Worm (Caenorhabditis elegans): ENCODE measurements around the gene W07G4.2.

The W07G4.2 gene

ce11 chrV:12987061-12987460, 49.3 kb downstream of the W07G4.2 start, which contains the start of gene shw-3:
Gene shw-3, minus strand, starts transcription at chrV:12987161.
- TF ChIP-seq zag-1 (tag; optimal IDR thresholded peaks at IDR 0.05) (no peak), ztf-7 (tag; optimal IDR thresholded peaks at IDR 0.05) (no peak), mxl-3 (GFP tag; optimal IDR thresholded peaks at IDR 0.05) (no peak), nhr-6 (tag; optimal IDR thresholded peaks at IDR 0.05) (no peak), attf-4 (tag; optimal IDR thresholded peaks at IDR 0.05) (no peak), ces-1 (GFP tag; optimal IDR thresholded peaks at IDR 0.05) (no peak), sdz-12 (GFP tag; optimal IDR thresholded peaks at IDR 0.05) (no peak), ceh-44 (GFP tag; IDR thresholded peaks at IDR 0.05) (no peak), spr-3 (GFP tag; optimal IDR thresholded peaks at IDR 0.05) (no peak), zip-2 (tag; optimal IDR thresholded peaks at IDR 0.05) (no peak), nhr-102 (tag; optimal IDR thresholded peaks at IDR 0.05) (no peak), nhr-237 (tag; optimal IDR thresholded peaks at IDR 0.05) (no peak), madf-9 (GFP tag; conservative IDR thresholded peaks at IDR 0.05) (no peak), lin-15B (tag; optimal IDR thresholded peaks at IDR 0.05) (no peak), F44E2.7 (GFP tag; IDR thresholded peaks at IDR 0.05) (no peak), nhr-111 (GFP tag; optimal IDR thresholded peaks at IDR 0.05) (no peak), snpc-4 (tag; optimal IDR thresholded peaks at IDR 0.05) (no peak), Y48G9A.11 (GFP tag; IDR thresholded peaks at IDR 0.05) (no peak), nhr-10 (tag; optimal IDR thresholded peaks at IDR 0.05) (no peak)

Measured in whole organism, L4 larva.